Fruit fly (Drosophila melanogaster) whole organism, embryonic: Measurements from ENCODE around the gene LanB1.

Source experiments
- ATbp ChIP-seq: fragments of 200-800 bp; sonication (Bioruptor generic); optimal IDR thresholded peaks from 2 replicates; lab custom pipeline; 2017; ENCODE audit warnings: missing biosample characterization, mild to moderate bottlenecking, missing genetic modification characterization, missing genetic modification reagents
- Atf-2 ChIP-seq: fragments of 200-800 bp; sonication (Bioruptor generic); optimal IDR thresholded peaks from 2 replicates; lab custom pipeline; 2016; ENCODE audit warnings: missing biosample characterization, missing genetic modification characterization
- Blimp-1 ChIP-seq: fragments of 200-800 bp; sonication (Bioruptor generic); optimal IDR thresholded peaks from 3 replicates; lab custom pipeline; 2018; ENCODE audit warnings: missing biosample characterization, missing genetic modification characterization, mild to moderate bottlenecking, moderate library complexity, missing genetic modification reagents
- CG10267 ChIP-seq: fragments of 200-800 bp; sonication (Bioruptor generic); optimal IDR thresholded peaks from 2 replicates; lab custom pipeline; 2018; ENCODE audit warnings: missing biosample characterization, mild to moderate bottlenecking, missing genetic modification characterization, moderate library complexity
- CG10654 ChIP-seq: fragments of 200-800 bp; sonication (Bioruptor generic); optimal IDR thresholded peaks from 2 replicates; lab custom pipeline; 2016; ENCODE audit warnings: missing biosample characterization, missing genetic modification characterization
- CG11456 ChIP-seq: fragments of 200-800 bp; sonication (Bioruptor generic); IDR thresholded peaks from 3 replicates; pipeline ENCODE4 v1.3.6; 2022; ENCODE audit warnings: missing biosample characterization, missing genetic modification characterization
- CG11723 ChIP-seq: fragments of 200-800 bp; sonication (Bioruptor generic); optimal IDR thresholded peaks from 2 replicates; lab custom pipeline; 2017; ENCODE audit warnings: missing biosample characterization, mild to moderate bottlenecking, missing genetic modification characterization
- CG12219 ChIP-seq: fragments of 200-800 bp; sonication (Bioruptor generic); optimal IDR thresholded peaks from 3 replicates; lab custom pipeline; 2018; ENCODE audit warnings: missing biosample characterization, mild to moderate bottlenecking, missing genetic modification characterization
- CG14965 ChIP-seq: fragments of 200-800 bp; sonication (Bioruptor generic); optimal IDR thresholded peaks from 2 replicates; lab custom pipeline; 2016; ENCODE audit warnings: missing biosample characterization, missing genetic modification characterization, borderline replicate concordance
- CG16813 ChIP-seq: fragments of 200-800 bp; sonication (Bioruptor generic); IDR thresholded peaks from 3 replicates; pipeline ENCODE4 v1.3.6; 2022; ENCODE audit warnings: missing biosample characterization, missing genetic modification characterization; ENCODE audit not compliant: partially characterized antibody
- CG17385 ChIP-seq: fragments of 200-800 bp; sonication (Bioruptor generic); optimal IDR thresholded peaks from 3 replicates; lab custom pipeline; 2018; ENCODE audit warnings: missing biosample characterization, mild to moderate bottlenecking, missing genetic modification characterization
- CG1832 ChIP-seq: fragments of 200-800 bp; sonication (Bioruptor generic); optimal IDR thresholded peaks from 2 replicates; lab custom pipeline; 2017; ENCODE audit warnings: missing biosample characterization, mild to moderate bottlenecking, missing genetic modification characterization, inconsistent platforms
- CG18599 ChIP-seq: fragments of 200-800 bp; sonication (Bioruptor generic); optimal IDR thresholded peaks from 3 replicates; lab custom pipeline; 2017; ENCODE audit warnings: missing biosample characterization, missing genetic modification characterization, mild to moderate bottlenecking, moderate library complexity, missing genetic modification reagents
- CG30020 ChIP-seq: fragments of 200-800 bp; optimal IDR thresholded peaks from 2 replicates; lab custom pipeline; 2019; ENCODE audit warnings: missing biosample characterization, mild to moderate bottlenecking, missing genetic modification characterization, moderate library complexity
- CG31224 ChIP-seq: fragments of 200-800 bp; sonication (Bioruptor generic); IDR thresholded peaks from 2 replicates; pipeline ENCODE4 v1.3.6; 2022; ENCODE audit warnings: missing biosample characterization, missing genetic modification characterization
- CG3838 ChIP-seq: fragments of 200-800 bp; sonication (Bioruptor generic); optimal IDR thresholded peaks from 3 replicates; lab custom pipeline; 2016; ENCODE audit warnings: missing biosample characterization, missing genetic modification characterization
- CG3995 ChIP-seq: fragments of 200-800 bp; sonication (Bioruptor generic); optimal IDR thresholded peaks from 3 replicates; lab custom pipeline; 2016; ENCODE audit warnings: missing biosample characterization, missing genetic modification characterization
- CG4360 ChIP-seq: fragments of 200-800 bp; sonication (Bioruptor generic); IDR thresholded peaks from 2 replicates; pipeline ENCODE4 v1.3.6; 2022; ENCODE audit warnings: missing biosample characterization, missing genetic modification characterization
- CG4820 ChIP-seq: fragments of 200-800 bp; sonication (Bioruptor generic); optimal IDR thresholded peaks from 3 replicates; lab custom pipeline; 2016; ENCODE audit warnings: missing biosample characterization, missing genetic modification characterization
- CG6683 ChIP-seq: fragments of 200-800 bp; sonication (Bioruptor generic); optimal IDR thresholded peaks from 2 replicates; lab custom pipeline; 2017; ENCODE audit warnings: missing biosample characterization, mild to moderate bottlenecking, missing genetic modification characterization, missing genetic modification reagents
- CG7357 ChIP-seq: fragments of 200-800 bp; sonication (Bioruptor generic); IDR thresholded peaks from 3 replicates; pipeline ENCODE4 v1.3.6; 2022; ENCODE audit warnings: missing biosample characterization, missing genetic modification characterization
- CG7556 ChIP-seq: fragments of 200-800 bp; sonication (Bioruptor generic); optimal IDR thresholded peaks from 2 replicates; lab custom pipeline; 2017; ENCODE audit warnings: missing biosample characterization, mild to moderate bottlenecking, missing genetic modification characterization
- CG7987 ChIP-seq: fragments of 200-800 bp; sonication (Bioruptor generic); optimal IDR thresholded peaks from 2 replicates; lab custom pipeline; 2018; ENCODE audit warnings: missing biosample characterization, mild to moderate bottlenecking, missing genetic modification characterization, moderate library complexity
- CG8944 ChIP-seq: fragments of 200-800 bp; sonication (Bioruptor generic); optimal IDR thresholded peaks from 3 replicates; lab custom pipeline; 2016; ENCODE audit warnings: missing biosample characterization, missing genetic modification characterization
- D19A ChIP-seq: fragments of 200-800 bp; optimal IDR thresholded peaks from 3 replicates; lab custom pipeline; 2019; ENCODE audit warnings: missing biosample characterization, mild to moderate bottlenecking, missing genetic modification characterization, moderate library complexity
- Dp ChIP-seq: fragments of 200-800 bp; sonication (Bioruptor generic); optimal IDR thresholded peaks from 2 replicates; lab custom pipeline; 2018; ENCODE audit warnings: missing biosample characterization, mild to moderate bottlenecking, missing genetic modification characterization, moderate library complexity
- E2f1 ChIP-seq: fragments of 200-800 bp; sonication (Bioruptor generic); IDR thresholded peaks from 2 replicates; pipeline ENCODE4 v1.3.6; 2022; ENCODE audit warnings: missing biosample characterization, missing genetic modification characterization
- ERR ChIP-seq: fragments of 200-800 bp; sonication (Bioruptor generic); optimal IDR thresholded peaks from 2 replicates; lab custom pipeline; 2016; ENCODE audit warnings: missing biosample characterization, missing genetic modification characterization
- Fer2 ChIP-seq: fragments of 200-800 bp; sonication (Bioruptor generic); optimal IDR thresholded peaks from 2 replicates; lab custom pipeline; 2018; ENCODE audit warnings: missing biosample characterization, mild to moderate bottlenecking, missing genetic modification characterization, moderate library complexity
- Hr78 ChIP-seq, 2 experiments: fragments of 200-800 bp in 1 of 2; fragments of >200 bp in 1 of 2; sonication (Bioruptor generic) in 1 of 2; optimal IDR thresholded peaks; 2 replicates each; lab custom pipeline; 2017 to 2019; ENCODE audit warnings: missing biosample characterization in 2 of 2, missing genetic modification characterization in 2 of 2, mild to moderate bottlenecking in 1 of 2, moderate library complexity in 1 of 2
- Jarid2 ChIP-seq: fragments of 200-800 bp; sonication (Bioruptor generic); optimal IDR thresholded peaks from 3 replicates; lab custom pipeline; 2017; ENCODE audit warnings: mild to moderate bottlenecking, missing biosample characterization, missing genetic modification reagents, missing genetic modification characterization
- Mrtf ChIP-seq: fragments of 200-800 bp; sonication (Bioruptor generic); IDR thresholded peaks from 3 replicates; pipeline ENCODE4 v1.3.6; 2022; ENCODE audit warnings: missing biosample characterization, missing genetic modification characterization
- NFAT ChIP-seq: fragments of 200-800 bp; sonication (Bioruptor generic); IDR thresholded peaks from 2 replicates; pipeline ENCODE4 v1.3.6; 2022; ENCODE audit warnings: missing biosample characterization, missing genetic modification characterization
- Poxn ChIP-seq: fragments of 200-800 bp; sonication (Bioruptor generic); IDR thresholded peaks from 2 replicates; pipeline ENCODE4 v1.3.6; 2022; ENCODE audit warnings: missing biosample characterization, missing genetic modification characterization
- Rfx ChIP-seq: fragments of 200-800 bp; sonication (Bioruptor generic); IDR thresholded peaks from 2 replicates; pipeline ENCODE4 v1.3.6; 2022; ENCODE audit warnings: missing biosample characterization, missing genetic modification characterization
- Ssrp ChIP-seq: fragments of 200-800 bp; sonication (Bioruptor generic); optimal IDR thresholded peaks from 2 replicates; lab custom pipeline; 2018; ENCODE audit warnings: missing biosample characterization, mild to moderate bottlenecking, missing genetic modification characterization, moderate library complexity
- Vsx1 ChIP-seq: fragments of 200-800 bp; sonication (Bioruptor generic); optimal IDR thresholded peaks from 2 replicates; lab custom pipeline; 2017; ENCODE audit warnings: missing biosample characterization, mild to moderate bottlenecking, missing genetic modification characterization, missing genetic modification reagents
- amos ChIP-seq: fragments of 200-800 bp; sonication (Bioruptor generic); IDR thresholded peaks from 2 replicates; pipeline ENCODE4 v1.3.6; 2022; ENCODE audit warnings: missing biosample characterization, missing genetic modification characterization; ENCODE audit not compliant: partially characterized antibody
- ap ChIP-seq: fragments of 200-800 bp; sonication (Bioruptor generic); IDR thresholded peaks from 2 replicates; pipeline ENCODE4 v1.3.6; 2022; ENCODE audit warnings: missing biosample characterization, missing genetic modification characterization
- caup ChIP-seq: fragments of 200-800 bp; sonication (Bioruptor generic); optimal IDR thresholded peaks from 3 replicates; lab custom pipeline; 2017; ENCODE audit warnings: missing biosample characterization, mild to moderate bottlenecking, missing genetic modification characterization, moderate library complexity; ENCODE audit not compliant: severe bottlenecking
- cg ChIP-seq: fragments of 200-800 bp; sonication (Bioruptor generic); optimal IDR thresholded peaks from 3 replicates; lab custom pipeline; 2019; ENCODE audit warnings: missing biosample characterization, mild to moderate bottlenecking, missing genetic modification characterization, moderate library complexity
- fd96Cb ChIP-seq: fragments of 200-800 bp; sonication (Bioruptor generic); optimal IDR thresholded peaks from 2 replicates; lab custom pipeline; 2018; ENCODE audit warnings: missing biosample characterization, mild to moderate bottlenecking, missing genetic modification characterization, moderate library complexity
- fu2 ChIP-seq: fragments of 200-800 bp; sonication (Bioruptor generic); optimal IDR thresholded peaks from 2 replicates; lab custom pipeline; 2016; ENCODE audit warnings: missing biosample characterization, missing genetic modification characterization
- gem ChIP-seq: fragments of 200-800 bp; sonication (Bioruptor generic); optimal IDR thresholded peaks from 2 replicates; lab custom pipeline; 2019; ENCODE audit warnings: missing biosample characterization, mild to moderate bottlenecking, missing genetic modification characterization, moderate library complexity
- jumu ChIP-seq: fragments of 200-800 bp; sonication (Bioruptor generic); optimal IDR thresholded peaks from 3 replicates; lab custom pipeline; 2016; ENCODE audit warnings: missing biosample characterization, missing genetic modification characterization
- peb ChIP-seq: fragments of 200-800 bp; sonication (Bioruptor generic); IDR thresholded peaks from 2 replicates; pipeline ENCODE4 v1.3.6; 2022; ENCODE audit warnings: missing biosample characterization, missing genetic modification characterization
- pum ChIP-seq: fragments of 200-800 bp; sonication (Bioruptor generic); optimal IDR thresholded peaks from 2 replicates; lab custom pipeline; 2016; ENCODE audit warnings: missing biosample characterization, missing genetic modification characterization
- tgo ChIP-seq: fragments of 200-800 bp; sonication (Bioruptor generic); IDR thresholded peaks from 3 replicates; pipeline ENCODE4 v1.3.6; 2022; ENCODE audit warnings: missing biosample characterization, missing genetic modification characterization
- zen ChIP-seq: fragments of 200-800 bp; sonication (Bioruptor generic); optimal IDR thresholded peaks from 3 replicates; lab custom pipeline; 2018; ENCODE audit warnings: missing biosample characterization, mild to moderate bottlenecking, missing genetic modification characterization, moderate library complexity

The LanB1 gene

DNA sequence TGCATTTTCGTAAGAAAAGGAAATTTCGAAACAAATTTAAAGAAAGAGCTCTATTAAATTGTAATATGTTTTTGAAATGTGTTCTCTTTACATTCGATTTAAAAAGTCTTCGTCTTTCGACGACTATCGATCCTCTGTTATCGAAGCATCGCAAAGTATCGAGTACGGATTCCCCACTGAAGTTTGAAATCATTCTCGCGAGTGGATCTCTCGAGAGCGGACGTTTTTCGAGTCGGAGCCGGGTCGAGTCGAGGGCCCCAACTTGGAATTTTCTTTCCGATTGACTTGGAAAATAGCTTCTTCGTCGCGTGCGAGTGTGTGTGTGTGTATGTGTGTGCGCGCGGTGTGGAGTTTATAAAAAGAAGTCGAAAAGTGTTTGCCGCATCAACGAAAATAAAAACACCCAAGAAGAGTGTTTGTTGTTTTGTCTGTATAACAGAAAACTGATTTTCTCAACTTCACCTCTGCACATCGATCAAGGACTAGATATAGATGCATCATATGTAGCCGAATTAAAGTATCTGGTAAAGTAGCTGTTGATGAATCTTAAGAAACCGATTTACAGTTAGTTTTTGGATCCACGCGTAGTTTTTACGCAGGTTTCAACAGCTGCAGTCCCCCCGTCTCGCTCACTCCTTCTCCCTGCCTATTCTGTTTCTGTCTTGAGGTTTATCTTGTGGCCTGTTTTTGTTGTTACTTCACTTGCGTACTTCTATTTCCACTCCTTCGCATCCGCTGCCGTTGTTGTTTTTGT lies at the start of gene LanB1 (continued):
- no peak for TF ChIP-seq gem
- TF ChIP-seq fd96Cb (tag; lab: Kevin White, UChicago), result no peak
- TF ChIP-seq CG7987 (GFP tag; lab: Kevin White, UChicago), result peak; percentile 36
- TF ChIP-seq Vsx1 (GFP tag; lab: Kevin White, UChicago), result no peak
- no peak for TF ChIP-seq ATbp (GFP tag; lab: Kevin White, UChicago)
- no peak for TF ChIP-seq Atf-2 (GFP tag; lab: Kevin White, UChicago)
- TF ChIP-seq pum, result no peak
- peak; percentile 42 for TF ChIP-seq CG16813
- peak; percentile 21; the same call in 1 of the 3 replicates for TF ChIP-seq CG11456
- TF ChIP-seq Hr78 (GFP tag; optimal IDR thresholded peaks at IDR 0.05; lab: Kevin White, UChicago), result no peak
- no peak for TF ChIP-seq CG30020 (tag; lab: Kevin White, UChicago)
- TF ChIP-seq CG17385, result peak; percentile 34
- peak; percentile 97 for TF ChIP-seq CG4360
- TF ChIP-seq amos (GFP tag; lab: Robert Waterston, UW), result peak; percentile 63; the same call in 1 of the 2 replicates
- TF ChIP-seq CG6683, result no peak
- TF ChIP-seq Poxn (GFP tag; lab: Robert Waterston, UW), result no peak
- TF ChIP-seq Mrtf (GFP tag; lab: Robert Waterston, UW), result no peak
- TF ChIP-seq ap (GFP tag; lab: Robert Waterston, UW), result no peak
- TF ChIP-seq jumu, result no peak
- peak; percentile 43 for TF ChIP-seq Dp (GFP tag; lab: Kevin White, UChicago)
- no peak for TF ChIP-seq zen (tag; lab: Kevin White, UChicago)
- TF ChIP-seq CG7357, result no peak
- peak; percentile 86 for TF ChIP-seq cg (GFP tag; lab: Kevin White, UChicago)
- TF ChIP-seq CG14965 (GFP tag; lab: Kevin White, UChicago), result no peak
- TF ChIP-seq CG1832, result peak; percentile 55
- no peak for TF ChIP-seq CG31224 (GFP tag; lab: Robert Waterston, UW)
- no peak for TF ChIP-seq tgo (GFP tag; lab: Robert Waterston, UW)
- TF ChIP-seq CG18599 (GFP tag; lab: Kevin White, UChicago), result peak; percentile 6
- no peak for TF ChIP-seq CG3838 (GFP tag; lab: Kevin White, UChicago)
- no peak for TF ChIP-seq ERR (GFP tag; lab: Kevin White, UChicago)
- TF ChIP-seq CG11723 (GFP tag; lab: Kevin White, UChicago), result no peak
- no peak for TF ChIP-seq peb (GFP tag; lab: Robert Waterston, UW)
- TF ChIP-seq CG3995 (GFP tag; lab: Kevin White, UChicago), result no peak
- TF ChIP-seq caup (GFP tag; lab: Kevin White, UChicago), result peak; percentile 13
- TF ChIP-seq CG4820 (GFP tag; lab: Kevin White, UChicago), result no peak
- no peak for TF ChIP-seq CG10654
- no peak for TF ChIP-seq CG7556 (GFP tag; lab: Kevin White, UChicago)
- no peak for TF ChIP-seq Fer2 (tag; lab: Kevin White, UChicago)
- no peak for TF ChIP-seq E2f1 (GFP tag; lab: Robert Waterston, UW)
- no peak for TF ChIP-seq Blimp-1 (GFP tag; lab: Kevin White, UChicago)
- peak; percentile 16 for TF ChIP-seq CG12219
- peak; percentile 59 for TF ChIP-seq NFAT (GFP tag; lab: Robert Waterston, UW)
- TF ChIP-seq Jarid2 (GFP tag; lab: Kevin White, UChicago), result peak; percentile 93
- TF ChIP-seq CG8944 (GFP tag; lab: Kevin White, UChicago), result no peak
- TF ChIP-seq Rfx (GFP tag; lab: Robert Waterston, UW), result peak; percentile 32; the same call in 1 of the 2 replicates
- TF ChIP-seq Ssrp (tag; lab: Kevin White, UChicago), result no peak
- TF ChIP-seq CG10267, result no peak
- TF ChIP-seq fu2 (GFP tag; lab: Kevin White, UChicago), result no peak
- peak; percentile 11 for TF ChIP-seq D19A (tag; lab: Kevin White, UChicago)
